Fruit fly (Drosophila melanogaster) whole organism, wandering third instar larva: ENCODE results near the gene Usp1.

Experiments used
- psq ChIP-seq: fragments of 200-800 bp; sonication (Bioruptor generic); optimal IDR thresholded peaks from 3 replicates; lab custom pipeline; 2017; ENCODE audit warnings: missing biosample characterization, mild to moderate bottlenecking, missing genetic modification characterization, moderate library complexity
- sage ChIP-seq: fragments of 200-800 bp; sonication (Bioruptor generic); optimal IDR thresholded peaks from 2 replicates; lab custom pipeline; 2016; ENCODE audit warnings: missing biosample characterization, mild to moderate bottlenecking, missing genetic modification characterization

DNA sequence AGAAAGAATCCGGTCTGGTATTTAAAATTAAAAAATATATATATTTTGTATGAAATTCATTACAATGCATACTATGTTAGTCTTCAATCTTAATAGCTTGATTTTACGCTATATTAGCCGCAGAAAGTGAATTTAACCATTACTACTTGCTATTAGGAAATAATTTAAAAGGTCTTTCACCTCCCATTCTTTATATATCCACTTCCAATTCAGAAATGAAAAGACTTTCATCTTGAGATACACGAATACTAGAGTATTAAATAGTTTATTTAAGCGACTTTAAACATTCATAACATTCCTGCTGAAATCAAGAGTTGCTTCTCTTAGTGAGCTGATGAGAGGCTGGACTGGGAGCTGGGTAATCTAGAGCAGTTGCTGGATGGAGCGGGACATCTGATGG is 15.8 kb downstream of the Usp1 start, which contains the start of gene CG31445:
- TF ChIP-seq sage, result no peak
- no peak for TF ChIP-seq psq
